Fruit fly (Drosophila melanogaster) whole organism, embryonic: ENCODE measurements around the gene Rbf2.

Experiments used
- Atf3 ChIP-seq: fragments of 200-800 bp; sonication (Bioruptor generic); optimal IDR thresholded peaks from 3 replicates; lab custom pipeline; 2016; ENCODE audit warnings: missing biosample characterization, missing genetic modification characterization
- B-H1 ChIP-seq: fragments of 200-800 bp; sonication (Bioruptor generic); IDR thresholded peaks from 3 replicates; pipeline ENCODE4 v1.3.6; 2022; ENCODE audit warnings: missing biosample characterization, missing genetic modification characterization
- BEAF-32 ChIP-seq: fragments of 200-800 bp; sonication (Bioruptor generic); optimal IDR thresholded peaks from 3 replicates; lab custom pipeline; 2017; ENCODE audit warnings: missing biosample characterization, missing genetic modification characterization, mild to moderate bottlenecking, moderate library complexity, missing genetic modification reagents
- CG10959 ChIP-seq: fragments of 200-800 bp; sonication (Bioruptor generic); IDR thresholded peaks from 2 replicates; pipeline ENCODE4 v1.3.6; 2022; ENCODE audit warnings: missing biosample characterization, missing genetic modification characterization
- CG11504 ChIP-seq: fragments of 200-800 bp; sonication (Bioruptor generic); optimal IDR thresholded peaks from 3 replicates; lab custom pipeline; 2019; ENCODE audit warnings: missing biosample characterization, mild to moderate bottlenecking, missing genetic modification characterization, moderate library complexity
- CG1233 ChIP-seq: fragments of 200-800 bp; sonication (Bioruptor generic); optimal IDR thresholded peaks from 4 replicates; lab custom pipeline; 2018; ENCODE audit warnings: missing biosample characterization, mild to moderate bottlenecking, missing genetic modification characterization
- CG1602 ChIP-seq: fragments of 200-800 bp; sonication (Bioruptor generic); optimal IDR thresholded peaks from 3 replicates; lab custom pipeline; 2016; ENCODE audit warnings: missing biosample characterization, missing genetic modification characterization
- CG16815 ChIP-seq: fragments of 200-800 bp; sonication (Bioruptor generic); optimal IDR thresholded peaks from 3 replicates; lab custom pipeline; 2017; ENCODE audit warnings: missing biosample characterization, mild to moderate bottlenecking, missing genetic modification characterization
- CG17612 ChIP-seq: fragments of 200-800 bp; sonication (Bioruptor generic); IDR thresholded peaks from 2 replicates; pipeline ENCODE4 v1.3.6; 2022; ENCODE audit warnings: missing biosample characterization, missing genetic modification characterization
- CG2889 ChIP-seq: fragments of 200-800 bp; sonication (Bioruptor generic); IDR thresholded peaks from 3 replicates; pipeline ENCODE4 v1.3.6; 2022; ENCODE audit warnings: missing biosample characterization, missing genetic modification characterization
- CG30020 ChIP-seq: fragments of 200-800 bp; optimal IDR thresholded peaks from 2 replicates; lab custom pipeline; 2019; ENCODE audit warnings: missing biosample characterization, mild to moderate bottlenecking, missing genetic modification characterization, moderate library complexity
- CG30403 ChIP-seq: fragments of 200-800 bp; sonication (Bioruptor generic); optimal IDR thresholded peaks from 3 replicates; lab custom pipeline; 2016; ENCODE audit warnings: missing biosample characterization, missing genetic modification characterization
- CG31441 ChIP-seq: fragments of 200-800 bp; sonication (Bioruptor generic); IDR thresholded peaks from 2 replicates; pipeline ENCODE4 v1.3.6; 2022; ENCODE audit warnings: missing biosample characterization, missing genetic modification characterization
- CG3163 ChIP-seq: fragments of 200-800 bp; sonication (Bioruptor generic); optimal IDR thresholded peaks from 3 replicates; lab custom pipeline; 2016; ENCODE audit warnings: missing biosample characterization, missing genetic modification characterization
- CG33557 ChIP-seq: fragments of 200-800 bp; sonication (Bioruptor generic); optimal IDR thresholded peaks from 2 replicates; lab custom pipeline; 2019; ENCODE audit warnings: missing biosample characterization, mild to moderate bottlenecking, missing genetic modification characterization, moderate library complexity
- CG4854 ChIP-seq: fragments of 200-800 bp; sonication (Bioruptor generic); optimal IDR thresholded peaks from 2 replicates; lab custom pipeline; 2016; ENCODE audit warnings: missing biosample characterization, missing genetic modification characterization, inconsistent platforms
- CG6654 ChIP-seq: fragments of 200-800 bp; sonication (Bioruptor generic); optimal IDR thresholded peaks from 2 replicates; lab custom pipeline; 2017; ENCODE audit warnings: missing biosample characterization, mild to moderate bottlenecking, missing genetic modification characterization
- CG7271 ChIP-seq: fragments of 200-800 bp; sonication (Bioruptor generic); optimal IDR thresholded peaks from 2 replicates; lab custom pipeline; 2018; ENCODE audit warnings: missing biosample characterization, mild to moderate bottlenecking, missing genetic modification characterization, moderate library complexity
- CG7372 ChIP-seq: fragments of 200-800 bp; sonication (Bioruptor generic); IDR thresholded peaks from 2 replicates; pipeline ENCODE4 v1.3.6; 2022; ENCODE audit warnings: missing biosample characterization, missing genetic modification characterization
- CG8359 ChIP-seq: fragments of 200-800 bp; sonication (Bioruptor generic); optimal IDR thresholded peaks from 2 replicates; lab custom pipeline; 2017; ENCODE audit warnings: missing biosample characterization, mild to moderate bottlenecking, missing genetic modification characterization, borderline replicate concordance
- CG8944 ChIP-seq: fragments of 200-800 bp; sonication (Bioruptor generic); optimal IDR thresholded peaks from 3 replicates; lab custom pipeline; 2016; ENCODE audit warnings: missing biosample characterization, missing genetic modification characterization
- CG9876 ChIP-seq: fragments of 200-800 bp; sonication (Bioruptor generic); optimal IDR thresholded peaks from 2 replicates; lab custom pipeline; 2016; ENCODE audit warnings: missing biosample characterization, missing genetic modification characterization
- CTCF ChIP-seq: fragments of 200-800 bp; sonication (Bioruptor generic); optimal IDR thresholded peaks from 2 replicates; lab custom pipeline; 2017; ENCODE audit warnings: missing biosample characterization, mild to moderate bottlenecking, missing genetic modification characterization, moderate library complexity
- Dip2 ChIP-seq: fragments of 200-800 bp; sonication (Bioruptor generic); IDR thresholded peaks from 2 replicates; pipeline ENCODE4 v1.3.6; 2022; ENCODE audit warnings: missing biosample characterization, missing genetic modification characterization
- E2f2 ChIP-seq: fragments of 200-800 bp; sonication (Bioruptor generic); IDR thresholded peaks from 2 replicates; pipeline ENCODE4 v1.3.6; 2022; ENCODE audit warnings: missing biosample characterization, missing genetic modification characterization
- Fer3 ChIP-seq: fragments of 200-800 bp; sonication (Bioruptor generic); optimal IDR thresholded peaks from 2 replicates; lab custom pipeline; 2018; ENCODE audit warnings: missing biosample characterization, mild to moderate bottlenecking, missing genetic modification characterization, moderate library complexity
- Gug ChIP-seq: fragments of 200-800 bp; sonication (Bioruptor generic); IDR thresholded peaks from 4 replicates; pipeline ENCODE4 v1.3.6; 2022; ENCODE audit warnings: missing biosample characterization, missing genetic modification characterization
- H15 ChIP-seq: fragments of 200-800 bp; sonication (Bioruptor generic); IDR thresholded peaks from 3 replicates; pipeline ENCODE4 v1.3.6; 2022; ENCODE audit warnings: missing biosample characterization, missing genetic modification characterization
- Jarid2 ChIP-seq: fragments of 200-800 bp; sonication (Bioruptor generic); optimal IDR thresholded peaks from 3 replicates; lab custom pipeline; 2017; ENCODE audit warnings: mild to moderate bottlenecking, missing biosample characterization, missing genetic modification reagents, missing genetic modification characterization
- PHDP ChIP-seq: fragments of 200-800 bp; sonication (Bioruptor generic); optimal IDR thresholded peaks from 3 replicates; lab custom pipeline; 2018; ENCODE audit warnings: missing biosample characterization, mild to moderate bottlenecking, missing genetic modification characterization, moderate library complexity
- Side ChIP-seq: fragments of 200-800 bp; sonication (Bioruptor generic); optimal IDR thresholded peaks from 2 replicates; lab custom pipeline; 2016; ENCODE audit warnings: missing biosample characterization, missing genetic modification characterization
- danr ChIP-seq: fragments of 200-800 bp; sonication (Bioruptor generic); IDR thresholded peaks from 2 replicates; pipeline ENCODE4 v1.3.6; 2022; ENCODE audit warnings: missing biosample characterization, missing genetic modification characterization
- dimm ChIP-seq: fragments of 200-800 bp; sonication (Bioruptor generic); IDR thresholded peaks from 2 replicates; pipeline ENCODE4 v1.3.6; 2022; ENCODE audit warnings: missing biosample characterization, missing genetic modification characterization
- dmrt11E ChIP-seq: fragments of 200-800 bp; sonication (Bioruptor generic); optimal IDR thresholded peaks from 3 replicates; lab custom pipeline; 2018; ENCODE audit warnings: missing biosample characterization, mild to moderate bottlenecking, missing genetic modification characterization, moderate library complexity
- dysf ChIP-seq: fragments of 200-800 bp; sonication (Bioruptor generic); IDR thresholded peaks from 3 replicates; pipeline ENCODE4 v1.3.6; 2022; ENCODE audit warnings: missing biosample characterization, missing genetic modification characterization
- exex ChIP-seq: fragments of 200-800 bp; sonication (Bioruptor generic); optimal IDR thresholded peaks from 4 replicates; lab custom pipeline; 2018; ENCODE audit warnings: missing biosample characterization, mild to moderate bottlenecking, missing genetic modification characterization, moderate library complexity
- fu2 ChIP-seq: fragments of 200-800 bp; sonication (Bioruptor generic); optimal IDR thresholded peaks from 2 replicates; lab custom pipeline; 2016; ENCODE audit warnings: missing biosample characterization, missing genetic modification characterization
- gcm2 ChIP-seq: fragments of 200-800 bp; sonication (Bioruptor generic); optimal IDR thresholded peaks from 2 replicates; lab custom pipeline; 2016; ENCODE audit warnings: missing biosample characterization, missing genetic modification characterization
- gsb ChIP-seq: fragments of 200-800 bp; sonication (Bioruptor generic); IDR thresholded peaks from 2 replicates; pipeline ENCODE4 v1.3.6; 2022; ENCODE audit warnings: missing biosample characterization, missing genetic modification characterization
- hkb ChIP-seq, 2 experiments: fragments of 200-800 bp in 1 of 2; fragments of >200 bp in 1 of 2; sonication (Bioruptor generic) in 1 of 2; IDR thresholded peaks in 1 of 2; optimal IDR thresholded peaks in 1 of 2; 2 replicates each; pipeline versions ENCODE4 v1.3.6 to Lab custom; 2017 to 2022; ENCODE audit warnings: missing biosample characterization in 1 of 2, missing genetic modification characterization in 1 of 2
- mld ChIP-seq: fragments of 200-800 bp; sonication (Bioruptor generic); IDR thresholded peaks from 3 replicates; pipeline ENCODE4 v1.3.6; 2022; ENCODE audit warnings: missing biosample characterization, missing genetic modification characterization; ENCODE audit not compliant: partially characterized antibody
- onecut ChIP-seq: fragments of 200-800 bp; sonication (Bioruptor generic); IDR thresholded peaks from 2 replicates; pipeline ENCODE4 v1.3.6; 2022; ENCODE audit warnings: missing biosample characterization, missing genetic modification characterization
- org-1 ChIP-seq: fragments of 200-800 bp; sonication (Bioruptor generic); optimal IDR thresholded peaks from 2 replicates; lab custom pipeline; 2017; ENCODE audit warnings: missing biosample characterization, missing genetic modification characterization
- ranshi ChIP-seq: fragments of 200-800 bp; sonication (Bioruptor generic); IDR thresholded peaks from 2 replicates; pipeline ENCODE4 v1.3.6; 2022; ENCODE audit warnings: missing biosample characterization, missing genetic modification characterization
- sna ChIP-seq: fragments of 200-800 bp; sonication (Bioruptor generic); IDR thresholded peaks from 2 replicates; pipeline ENCODE4 v1.3.6; 2022; ENCODE audit warnings: missing biosample characterization, missing genetic modification characterization; ENCODE audit not compliant: partially characterized antibody
- sqz ChIP-seq: fragments of 200-800 bp; sonication (Bioruptor generic); optimal IDR thresholded peaks from 3 replicates; lab custom pipeline; 2018; ENCODE audit warnings: missing biosample characterization, mild to moderate bottlenecking, missing genetic modification characterization
- stwl ChIP-seq: fragments of 200-800 bp; sonication (Bioruptor generic); optimal IDR thresholded peaks from 3 replicates; lab custom pipeline; 2018; ENCODE audit warnings: missing biosample characterization, mild to moderate bottlenecking, missing genetic modification characterization, moderate library complexity
- tgo ChIP-seq: fragments of 200-800 bp; sonication (Bioruptor generic); IDR thresholded peaks from 3 replicates; pipeline ENCODE4 v1.3.6; 2022; ENCODE audit warnings: missing biosample characterization, missing genetic modification characterization
- tna ChIP-seq: fragments of 200-800 bp; sonication (Bioruptor generic); IDR thresholded peaks from 2 replicates; pipeline ENCODE4 v1.3.6; 2022; ENCODE audit warnings: missing biosample characterization, missing genetic modification characterization; ENCODE audit not compliant: partially characterized antibody
- unc-4 ChIP-seq: fragments of 200-800 bp; sonication (Bioruptor generic); IDR thresholded peaks from 2 replicates; pipeline ENCODE4 v1.3.6; 2022; ENCODE audit warnings: missing biosample characterization, missing genetic modification characterization; ENCODE audit not compliant: partially characterized antibody

The Rbf2 gene

DNA sequence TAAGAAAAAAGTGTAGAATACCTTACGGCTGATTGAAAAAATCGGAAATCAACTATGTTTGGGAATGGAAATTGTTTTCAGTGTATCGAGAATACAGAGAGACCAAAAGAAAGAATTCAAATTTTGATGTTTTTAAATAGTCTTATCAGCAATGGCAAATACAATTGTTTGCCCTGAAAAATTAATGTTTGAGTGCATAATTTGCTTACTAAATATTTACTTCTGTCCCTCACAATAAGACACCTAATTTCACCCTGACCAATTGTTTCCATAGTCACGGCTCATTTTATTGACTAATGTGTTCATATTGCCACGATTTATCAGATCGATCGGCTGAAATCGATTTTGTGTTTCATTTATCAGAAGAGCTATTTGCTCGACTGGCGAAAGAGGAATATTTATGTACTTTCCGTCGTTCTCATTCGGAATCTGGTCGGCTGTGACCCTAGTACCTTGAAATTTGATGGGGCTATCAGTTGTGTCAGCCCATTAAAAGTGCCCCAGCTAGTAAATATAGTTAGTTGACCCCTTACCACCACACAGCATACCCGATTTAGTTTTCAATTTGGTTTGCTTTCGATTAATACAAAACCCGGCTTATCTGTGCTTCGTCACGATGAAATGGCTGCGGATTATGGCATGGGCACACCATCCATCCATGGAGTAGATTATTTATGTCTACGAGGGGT is 18.4 kb downstream of the Rbf2 start (continued):
- TF ChIP-seq BEAF-32 (GFP tag; lab: Kevin White, UChicago): no peak
- no peak for TF ChIP-seq stwl
- no peak for TF ChIP-seq danr (GFP tag; lab: Robert Waterston, UW)
- no peak for TF ChIP-seq CG8944
- peak; percentile 21 for TF ChIP-seq CG8359
- TF ChIP-seq CG16815 (GFP tag; lab: Kevin White, UChicago): no peak
- no peak for TF ChIP-seq CG2889 (GFP tag; lab: Robert Waterston, UW)
- no peak for TF ChIP-seq Gug (GFP tag; lab: Robert Waterston, UW)
- TF ChIP-seq gcm2 (GFP tag; lab: Kevin White, UChicago): no peak
- TF ChIP-seq Atf3 (GFP tag; lab: Kevin White, UChicago): no peak
- TF ChIP-seq tgo (GFP tag; lab: Robert Waterston, UW): no peak
- TF ChIP-seq Jarid2 (GFP tag; lab: Kevin White, UChicago): no peak
- TF ChIP-seq CG7271: peak; percentile 65
- TF ChIP-seq mld (GFP tag; lab: Robert Waterston, UW): no peak
- TF ChIP-seq CTCF (GFP tag; lab: Kevin White, UChicago): no peak
- TF ChIP-seq gsb (GFP tag; lab: Robert Waterston, UW): no peak
- TF ChIP-seq unc-4 (GFP tag; lab: Robert Waterston, UW): no peak
- no peak for TF ChIP-seq CG6654
- peak; percentile 11 for TF ChIP-seq Fer3 (tag; lab: Kevin White, UChicago)
- peak; percentile 62 for TF ChIP-seq CG11504
- peak; percentile 73 for TF ChIP-seq PHDP (tag; lab: Kevin White, UChicago)
- TF ChIP-seq CG9876 (GFP tag; lab: Kevin White, UChicago): no peak
- no peak for TF ChIP-seq CG17612 (GFP tag; lab: Robert Waterston, UW)
- no peak for TF ChIP-seq exex (tag; lab: Kevin White, UChicago)
- peak; percentile 3 for TF ChIP-seq org-1 (GFP tag; lab: Kevin White, UChicago)
- no peak for TF ChIP-seq dysf (GFP tag; lab: Robert Waterston, UW)
- TF ChIP-seq CG31441 (GFP tag; lab: Robert Waterston, UW): peak; percentile 53; the same call in 1 of the 2 replicates
- no peak for TF ChIP-seq Side (GFP tag; lab: Kevin White, UChicago)
- no peak for TF ChIP-seq CG30403
- no peak for TF ChIP-seq CG3163
- TF ChIP-seq CG30020 (tag; lab: Kevin White, UChicago): no peak

DNA sequence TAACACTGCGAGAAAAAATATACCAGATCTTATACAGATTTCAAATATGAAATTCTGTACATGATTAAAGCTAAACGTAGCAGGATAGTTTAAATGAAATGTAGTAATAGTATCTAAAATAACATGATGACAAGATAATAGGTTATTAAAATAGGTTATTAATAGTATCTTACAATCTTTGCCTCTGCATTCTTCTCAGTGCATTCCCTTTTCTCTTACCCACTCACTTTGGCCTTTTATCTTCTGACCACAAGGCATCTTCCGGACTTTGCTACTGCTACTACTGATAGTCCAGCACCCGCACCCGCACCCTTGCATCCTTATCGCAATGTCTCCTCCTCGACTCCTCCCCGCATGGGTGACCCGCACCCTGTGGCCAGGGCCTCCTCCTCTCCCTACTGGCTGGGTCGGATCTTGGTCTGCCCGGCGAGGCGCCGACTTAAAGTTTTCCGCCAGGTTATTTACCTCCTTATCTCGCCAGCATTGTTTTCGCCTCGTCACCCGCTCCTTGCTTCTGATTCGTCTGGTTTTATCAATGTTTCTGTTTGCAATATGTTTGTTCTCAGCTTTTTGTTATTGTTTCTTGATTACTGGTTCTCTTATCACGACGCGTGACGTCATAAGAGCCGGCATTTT is 19.4 kb downstream of the Rbf2 start:
- TF ChIP-seq dmrt11E (peak; percentile 79), CG17612 (GFP tag; lab: Robert Waterston, UW) (no peak), H15 (GFP tag; lab: Robert Waterston, UW) (0 out of 3 replicates have a peak, but pooled peaks have one; percentile 17), CG4854 (GFP tag; lab: Kevin White, UChicago) (no peak), CG1602 (peak; percentile 41), CG7372 (GFP tag; lab: Robert Waterston, UW) (no peak), tna (GFP tag; lab: Robert Waterston, UW) (no peak), hkb (optimal IDR thresholded peaks at IDR 0.05; lab: Kevin White, UChicago) (no peak), hkb (GFP tag; IDR thresholded peaks at IDR 0.05; lab: Robert Waterston, UW) (peak; percentile 23; the same call in 1 of the 2 replicates), Dip2 (GFP tag; lab: Robert Waterston, UW) (no peak), onecut (GFP tag; lab: Robert Waterston, UW) (no peak; the same call in 1 of the 2 replicates), CG1233 (GFP tag; lab: Kevin White, UChicago) (no peak), dimm (GFP tag; lab: Robert Waterston, UW) (no peak), sqz (GFP tag; lab: Kevin White, UChicago) (no peak), CG33557 (GFP tag; lab: Kevin White, UChicago) (peak; percentile 46), fu2 (GFP tag; lab: Kevin White, UChicago) (no peak), sna (GFP tag; lab: Robert Waterston, UW) (no peak), E2f2 (GFP tag; lab: Robert Waterston, UW) (no peak), ranshi (GFP tag; lab: Robert Waterston, UW) (no peak), CG10959 (GFP tag; lab: Robert Waterston, UW) (0 out of 2 replicates have a peak, but pooled peaks have one; percentile 31), CG16815 (GFP tag; lab: Kevin White, UChicago) (peak; percentile 10), B-H1 (GFP tag; lab: Robert Waterston, UW) (no peak)
